Worm (Caenorhabditis elegans) whole organism, L4 larva: ENCODE results near the gene F15G9.2.

Source experiments
- ama-1 ChIP-seq: fragments of 150-350 bp; optimal IDR thresholded peaks from 2 replicates; lab custom pipeline; 2014; ENCODE audit warnings: inconsistent platforms, mixed read lengths
- attf-4 ChIP-seq: sonication (generic microtip); optimal IDR thresholded peaks from 3 replicates; lab custom pipeline; 2017; ENCODE audit warnings: missing biosample characterization, missing genetic modification characterization
- ceh-44 ChIP-seq: fragments of 200-800 bp; sonication (Bioruptor generic); IDR thresholded peaks from 2 replicates; pipeline ENCODE4 v1.3.6; 2022; ENCODE audit warnings: missing genetic modification reagents, missing genetic modification characterization, missing compliant biosample characterization
- hlh-30 ChIP-seq: sonication (generic microtip); optimal IDR thresholded peaks from 2 replicates; lab custom pipeline; 2017; ENCODE audit warnings: antibody characterized with exemption, mild to moderate bottlenecking, missing genetic modification characterization, missing compliant biosample characterization; ENCODE audit not compliant: insufficient read depth
- madf-9 ChIP-seq: fragments of 200-800 bp; sonication (Bioruptor generic); conservative IDR thresholded peaks from 2 replicates; pipeline ENCODE4 v1.3.6; 2022; ENCODE audit warnings: missing genetic modification reagents, missing genetic modification characterization, missing compliant biosample characterization
- pha-4 ChIP-seq, 2 experiments: fragments of 150-350 bp in 1 of 2; fragments of 200-800 bp in 1 of 2; sonication (Bioruptor generic) in 1 of 2; IDR thresholded peaks in 1 of 2; optimal IDR thresholded peaks in 1 of 2; 2 replicates each; pipeline versions ENCODE4 v1.3.6 to Lab custom; 2014 to 2022; ENCODE audit warnings: missing genetic modification characterization in 2 of 2, missing genetic modification reagents in 2 of 2, missing biosample characterization in 1 of 2, missing compliant biosample characterization in 1 of 2
- snpc-4 ChIP-seq: fragments of 150-350 bp; optimal IDR thresholded peaks from 2 replicates; lab custom pipeline; 2014; ENCODE audit warnings: missing biosample characterization, missing genetic modification characterization

DNA sequence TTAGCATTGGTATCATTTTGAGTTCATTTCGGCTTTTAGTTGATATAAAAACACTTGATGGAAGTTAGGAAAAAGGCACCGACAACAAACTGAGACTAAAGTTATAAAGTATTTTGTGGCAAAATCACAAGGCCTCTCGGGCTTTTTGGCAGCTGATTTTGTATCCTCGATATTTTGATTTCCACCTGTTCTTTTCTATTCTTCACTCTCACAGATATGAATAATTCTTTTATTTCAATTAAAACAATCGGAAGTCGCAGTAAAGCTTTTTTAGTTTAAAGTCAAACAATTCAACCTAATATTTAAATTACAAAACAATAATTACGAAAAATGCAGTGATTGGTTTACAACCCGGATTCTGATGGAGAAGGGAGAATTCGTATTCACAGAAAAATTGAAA is 47.8 kb upstream of the F15G9.2 start, which contains the start of gene T09B9.3:
- TF ChIP-seq attf-4 (no peak), hlh-30 (no peak), snpc-4 (tag; lab: Kevin White, UChicago) (no peak), ceh-44 (GFP tag; lab: Robert Waterston, UW) (no peak), madf-9 (GFP tag; lab: Robert Waterston, UW) (no peak), ama-1 (lab: Kevin White, UChicago) (no peak), pha-4 (GFP tag; IDR thresholded peaks at IDR 0.05; lab: Robert Waterston, UW) (no peak), pha-4 (tag; optimal IDR thresholded peaks at IDR 0.05; lab: Kevin White, UChicago) (no peak)
